Worm (Caenorhabditis elegans): ENCODE data around the gene num-1.

ce11 chrV:20873144-20873543 is 43.5 kb downstream of the num-1 start:
- no peak for TF ChIP-seq bed-2 (GFP tag; IDR thresholded peaks at IDR 0.05)
- no peak for TF ChIP-seq him-1 (tag; optimal IDR thresholded peaks at IDR 0.05)
- TF ChIP-seq somi-1 (GFP tag; optimal IDR thresholded peaks at IDR 0.05) = no peak
- TF ChIP-seq die-1 (tag; optimal IDR thresholded peaks at IDR 0.05) = no peak
- TF ChIP-seq lin-26 (GFP tag; IDR thresholded peaks at IDR 0.05) = no peak
- no peak for TF ChIP-seq F22D6.2 (tag; optimal IDR thresholded peaks at IDR 0.05)
- no peak for TF ChIP-seq cebp-1 (GFP tag; IDR thresholded peaks at IDR 0.05)
- TF ChIP-seq cebp-1 (tag; optimal IDR thresholded peaks at IDR 0.05) = no peak
- TF ChIP-seq hlh-26 (GFP tag; conservative IDR thresholded peaks at IDR 0.05) = no peak
- TF ChIP-seq lin-54 (GFP tag; optimal IDR thresholded peaks at IDR 0.05) = no peak
- TF ChIP-seq Y67H2A.10 (GFP tag; conservative IDR thresholded peaks at IDR 0.05) = no peak
